Fruit fly (Drosophila melanogaster) whole organism, wandering third instar larva: ENCODE measurements around the gene CG11723.

Experiments used
- Abd-B ChIP-seq: fragments of >200 bp; optimal IDR thresholded peaks from 2 replicates; lab custom pipeline; 2017; ENCODE audit warnings: missing biosample characterization, missing genetic modification characterization
- CG9705 ChIP-seq: fragments of 200-800 bp; sonication (Bioruptor generic); optimal IDR thresholded peaks from 2 replicates; lab custom pipeline; 2018; ENCODE audit warnings: missing biosample characterization, mild to moderate bottlenecking, missing genetic modification characterization
- Dif ChIP-seq: fragments of 200-275, 200-300 bp; sonication (Bioruptor generic); optimal IDR thresholded peaks from 2 replicates; lab custom pipeline; 2018; ENCODE audit warnings: missing biosample characterization, missing genetic modification characterization; ENCODE audit not compliant: partially characterized antibody
- HLH106 ChIP-seq: fragments of 200-800 bp; optimal IDR thresholded peaks from 3 replicates; lab custom pipeline; 2019; ENCODE audit warnings: missing biosample characterization, mild to moderate bottlenecking, missing genetic modification characterization, moderate library complexity
- Myc ChIP-seq: fragments of >200 bp; optimal IDR thresholded peaks from 2 replicates; lab custom pipeline; 2017
- N ChIP-seq: fragments of >200 bp; optimal IDR thresholded peaks from 2 replicates; lab custom pipeline; 2018; ENCODE audit warnings: missing biosample characterization, missing external identifiers, missing genetic modification characterization
- OdsH ChIP-seq: fragments of 200-800 bp; sonication (Bioruptor generic); optimal IDR thresholded peaks from 2 replicates; lab custom pipeline; 2016; ENCODE audit warnings: missing biosample characterization, mild to moderate bottlenecking, missing genetic modification characterization
- dmrt93B ChIP-seq: fragments of 200-800 bp; sonication (Bioruptor generic); optimal IDR thresholded peaks from 2 replicates; lab custom pipeline; 2018; ENCODE audit warnings: missing biosample characterization, mild to moderate bottlenecking, missing genetic modification characterization
- fru ChIP-seq: fragments of 200-800 bp; sonication (Bioruptor generic); optimal IDR thresholded peaks from 3 replicates; lab custom pipeline; 2016; ENCODE audit warnings: missing biosample characterization, mild to moderate bottlenecking, missing genetic modification characterization
- pan ChIP-seq: fragments of >200 bp; optimal IDR thresholded peaks from 2 replicates; lab custom pipeline; 2017
- psq ChIP-seq: fragments of 200-800 bp; sonication (Bioruptor generic); optimal IDR thresholded peaks from 3 replicates; lab custom pipeline; 2017; ENCODE audit warnings: missing biosample characterization, mild to moderate bottlenecking, missing genetic modification characterization, moderate library complexity
- rgr ChIP-seq: fragments of 200-800 bp; sonication (Bioruptor generic); optimal IDR thresholded peaks from 3 replicates; lab custom pipeline; 2016; ENCODE audit warnings: missing biosample characterization, mild to moderate bottlenecking, missing genetic modification characterization
- sage ChIP-seq: fragments of 200-800 bp; sonication (Bioruptor generic); optimal IDR thresholded peaks from 2 replicates; lab custom pipeline; 2016; ENCODE audit warnings: missing biosample characterization, mild to moderate bottlenecking, missing genetic modification characterization
- usp ChIP-seq: fragments of >200 bp; optimal IDR thresholded peaks from 2 replicates; lab custom pipeline; 2017; ENCODE audit warnings: missing biosample characterization, missing genetic modification characterization

dm6 chr2L:2168184-2168893, 21.3 kb upstream of the CG11723 start:
- TF ChIP-seq HLH106 (tag; lab: Kevin White, UChicago) (no peak), Myc (lab: Kevin White, UChicago) (no peak), Dif (GFP tag; lab: Kevin White, UChicago) (no peak), psq (no peak), Abd-B (GFP tag; lab: Kevin White, UChicago) (no peak), usp (no peak), fru (GFP tag; lab: Kevin White, UChicago) (no peak), CG9705 (GFP tag; lab: Kevin White, UChicago) (no peak), rgr (GFP tag; lab: Kevin White, UChicago) (no peak), OdsH (GFP tag; lab: Kevin White, UChicago) (no peak), pan (no peak), N (GFP tag; lab: Kevin White, UChicago) (no peak), dmrt93B (GFP tag; lab: Kevin White, UChicago) (no peak), sage (GFP tag; lab: Kevin White, UChicago) (no peak)
